Worm (Caenorhabditis elegans): ENCODE results near the gene T19D12.4.

ce11 chrII:6658766-6659165, 27.9 kb downstream of the T19D12.4 start, which contains the start of gene T19D12.10:
- TF ChIP-seq nhr-76 (tag; optimal IDR thresholded peaks at IDR 0.05) (no peak), ceh-83 (GFP tag; optimal IDR thresholded peaks at IDR 0.05) (no peak)
